Fruit fly (Drosophila melanogaster): ENCODE measurements around the gene CG9547.

CG9547 gene

dm6 chr2L:6498448-6498847, 4.1 kb upstream of the CG9547 start, which contains the start of gene CG31637 (continued):
- TF ChIP-seq CG17829 (tag; optimal IDR thresholded peaks at IDR 0.05), result peak; percentile 74
- TF ChIP-seq unpg (GFP tag; optimal IDR thresholded peaks at IDR 0.05), result no peak
- peak; percentile 9 for TF ChIP-seq PHDP (tag; optimal IDR thresholded peaks at IDR 0.05)
- peak; percentile 12 for TF ChIP-seq CHES-1-like (GFP tag; optimal IDR thresholded peaks at IDR 0.05)
- TF ChIP-seq pnt (GFP tag; optimal IDR thresholded peaks at IDR 0.05), result no peak
- TF ChIP-seq Mrtf (GFP tag; IDR thresholded peaks at IDR 0.05), result no peak
- TF ChIP-seq CG16815 (GFP tag; optimal IDR thresholded peaks at IDR 0.05), result no peak
- TF ChIP-seq fd3F (GFP tag; optimal IDR thresholded peaks at IDR 0.05), result no peak
- TF ChIP-seq phol (tag; optimal IDR thresholded peaks at IDR 0.05), result no peak
- TF ChIP-seq CG43689 (GFP tag; IDR thresholded peaks at IDR 0.05), result no peak
- TF ChIP-seq croc (GFP tag; conservative IDR thresholded peaks at IDR 0.05), result no peak
- peak; percentile 64 for TF ChIP-seq Dp (GFP tag; optimal IDR thresholded peaks at IDR 0.05)
- peak; percentile 12 for TF ChIP-seq CG7839 (tag; optimal IDR thresholded peaks at IDR 0.05)
- no peak for TF ChIP-seq BtbVII (GFP tag; optimal IDR thresholded peaks at IDR 0.05)
- no peak for TF ChIP-seq yki (optimal IDR thresholded peaks at IDR 0.05)
- no peak for TF ChIP-seq ken (GFP tag; IDR thresholded peaks at IDR 0.05)
- no peak for TF ChIP-seq chn (GFP tag; optimal IDR thresholded peaks at IDR 0.05)
- TF ChIP-seq aop (GFP tag; IDR thresholded peaks at IDR 0.05), result peak; percentile 3; the same call in 1 of the 2 replicates
- TF ChIP-seq CG12236 (GFP tag; optimal IDR thresholded peaks at IDR 0.05), result no peak
- no peak for TF ChIP-seq trh (GFP tag; optimal IDR thresholded peaks at IDR 0.05)
- TF ChIP-seq fu2 (GFP tag; optimal IDR thresholded peaks at IDR 0.05), result no peak
- TF ChIP-seq ems (GFP tag; optimal IDR thresholded peaks at IDR 0.05), result no peak
- TF ChIP-seq Lhr (GFP tag; optimal IDR thresholded peaks at IDR 0.05), result peak; percentile 86
- TF ChIP-seq Nf-YA (GFP tag; IDR thresholded peaks at IDR 0.05), result no peak
- peak; percentile 16 for TF ChIP-seq tin (GFP tag; optimal IDR thresholded peaks at IDR 0.05)
- no peak for TF ChIP-seq CG30431 (GFP tag; optimal IDR thresholded peaks at IDR 0.05)
- TF ChIP-seq luna (GFP tag; optimal IDR thresholded peaks at IDR 0.05), result no peak
- no peak for TF ChIP-seq Asciz (GFP tag; optimal IDR thresholded peaks at IDR 0.05)
- no peak for TF ChIP-seq nerfin-1 (tag; optimal IDR thresholded peaks at IDR 0.05)
- peak; percentile 33 for TF ChIP-seq CG13894 (tag; optimal IDR thresholded peaks at IDR 0.05)
- peak; percentile 42; the same call in 1 of the 2 replicates for TF ChIP-seq CG3847 (GFP tag; IDR thresholded peaks at IDR 0.05)
- peak; percentile 42 for TF ChIP-seq zf30C (GFP tag; optimal IDR thresholded peaks at IDR 0.05)
- TF ChIP-seq CTCF (GFP tag; optimal IDR thresholded peaks at IDR 0.05), result peak; percentile 63
- no peak for TF ChIP-seq HHEX (GFP tag; optimal IDR thresholded peaks at IDR 0.05)
- TF ChIP-seq mam (GFP tag; optimal IDR thresholded peaks at IDR 0.05), result no peak
- peak; percentile 45 for TF ChIP-seq ara (GFP tag; IDR thresholded peaks at IDR 0.05)
- peak; percentile 74 for TF ChIP-seq YL-1 (GFP tag; optimal IDR thresholded peaks at IDR 0.05)
- no peak for TF ChIP-seq CG1647 (GFP tag; optimal IDR thresholded peaks at IDR 0.05)
- no peak for TF ChIP-seq Atf3 (GFP tag; optimal IDR thresholded peaks at IDR 0.05)
- TF ChIP-seq CG17568 (GFP tag; optimal IDR thresholded peaks at IDR 0.05), result no peak
- no peak for TF ChIP-seq CG8290 (GFP tag; optimal IDR thresholded peaks at IDR 0.05)
- TF ChIP-seq CG8290 (tag; optimal IDR thresholded peaks at IDR 0.05), result peak in 1 of 2 experiments; percentile 87
- TF ChIP-seq E2f2 (GFP tag; IDR thresholded peaks at IDR 0.05), result peak; percentile 70
- no peak for TF ChIP-seq Hmx (GFP tag; optimal IDR thresholded peaks at IDR 0.05)
- TF ChIP-seq inv (GFP tag; IDR thresholded peaks at IDR 0.05; ENCODE audit: partially characterized antibody), result no peak; the same call in 1 of the 2 replicates
- no peak for TF ChIP-seq D19A (tag; optimal IDR thresholded peaks at IDR 0.05)
- no peak for TF ChIP-seq esg (GFP tag; conservative IDR thresholded peaks at IDR 0.05)
- peak; percentile 48; the same call in 2 of the 3 replicates for TF ChIP-seq row (GFP tag; IDR thresholded peaks at IDR 0.05)
- no peak for TF ChIP-seq CG8944 (GFP tag; optimal IDR thresholded peaks at IDR 0.05)
- no peak for TF ChIP-seq Dad (GFP tag; optimal IDR thresholded peaks at IDR 0.05)
- no peak for TF ChIP-seq bcd (GFP tag; optimal IDR thresholded peaks at IDR 0.05)
- no peak for TF ChIP-seq Hsf (GFP tag; optimal IDR thresholded peaks at IDR 0.05)
- TF ChIP-seq amos (GFP tag; IDR thresholded peaks at IDR 0.05; ENCODE audit: partially characterized antibody), result peak; percentile 50; the same call in 1 of the 2 replicates

Data from whole organism, embryonic.